Worm (Caenorhabditis elegans) whole organism, L2 larva: ENCODE results near the gene col-114.

Experiments used
- C34F6.9 ChIP-seq: fragments of 150-350 bp; optimal IDR thresholded peaks from 2 replicates; lab custom pipeline; 2014; ENCODE audit warnings: missing biosample characterization, missing genetic modification characterization
- R02D3.7 ChIP-seq: fragments of 150-350 bp; optimal IDR thresholded peaks from 2 replicates; lab custom pipeline; 2014; ENCODE audit warnings: missing biosample characterization, missing genetic modification characterization
- ZK546.5 ChIP-seq: sonication (generic microtip); optimal IDR thresholded peaks from 2 replicates; lab custom pipeline; 2017; ENCODE audit warnings: missing biosample characterization, missing genetic modification characterization
- aly-2 ChIP-seq: fragments of 150-350 bp; optimal IDR thresholded peaks from 2 replicates; lab custom pipeline; 2014; ENCODE audit warnings: missing biosample characterization, missing genetic modification characterization
- ama-1 ChIP-seq: fragments of 150-350 bp; optimal IDR thresholded peaks from 2 replicates; lab custom pipeline; 2018; ENCODE audit warnings: inconsistent platforms
- blmp-1 ChIP-seq: sonication (generic microtip); optimal IDR thresholded peaks from 2 replicates; lab custom pipeline; 2017; ENCODE audit warnings: missing genetic modification characterization, mild to moderate bottlenecking, missing compliant biosample characterization, antibody characterized with exemption, moderate library complexity; ENCODE audit not compliant: insufficient read depth
- ceh-82 ChIP-seq: fragments of 150-350 bp; optimal IDR thresholded peaks from 2 replicates; lab custom pipeline; 2014; ENCODE audit warnings: missing biosample characterization, missing genetic modification characterization
- crh-2 ChIP-seq: sonication (generic microtip); optimal IDR thresholded peaks from 2 replicates; lab custom pipeline; 2017; ENCODE audit warnings: missing biosample characterization, missing genetic modification characterization
- dmd-4 ChIP-seq: sonication (generic microtip); optimal IDR thresholded peaks from 2 replicates; lab custom pipeline; 2017; ENCODE audit warnings: missing biosample characterization, missing genetic modification characterization
- elt-1 ChIP-seq: fragments of 150-350 bp; optimal IDR thresholded peaks from 2 replicates; lab custom pipeline; 2014; ENCODE audit warnings: missing biosample characterization, missing genetic modification characterization
- fos-1 ChIP-seq: fragments of 150-350 bp; optimal IDR thresholded peaks from 2 replicates; lab custom pipeline; 2014; ENCODE audit warnings: missing biosample characterization, missing genetic modification characterization
- gmeb-1 ChIP-seq: fragments of 150-350 bp; optimal IDR thresholded peaks from 2 replicates; lab custom pipeline; 2014; ENCODE audit warnings: missing biosample characterization, missing genetic modification characterization
- lin-11 ChIP-seq: fragments of 150-350 bp; sonication (generic microtip); optimal IDR thresholded peaks from 2 replicates; lab custom pipeline; 2014; ENCODE audit warnings: missing biosample characterization, missing genetic modification characterization, inconsistent platforms, mixed read lengths
- lin-13 ChIP-seq: fragments of 150-350 bp; optimal IDR thresholded peaks from 2 replicates; lab custom pipeline; 2014; ENCODE audit warnings: missing biosample characterization, missing genetic modification reagents, missing genetic modification characterization
- lin-39 ChIP-seq: fragments of 150-350 bp; optimal IDR thresholded peaks from 2 replicates; lab custom pipeline; 2014; ENCODE audit warnings: missing biosample characterization, missing genetic modification reagents, missing genetic modification characterization
- mab-5 ChIP-seq: fragments of 150-350 bp; optimal IDR thresholded peaks from 2 replicates; lab custom pipeline; 2014; ENCODE audit warnings: missing biosample characterization, missing genetic modification characterization
- mdl-1 ChIP-seq, 2 experiments: fragments of 150-350 bp in 1 of 2; sonication (generic microtip) in 1 of 2; optimal IDR thresholded peaks; 2 replicates each; lab custom pipeline; 2017; ENCODE audit warnings: missing biosample characterization in 2 of 2, missing genetic modification characterization in 2 of 2
- nhr-10 ChIP-seq: sonication (generic microtip); optimal IDR thresholded peaks from 2 replicates; lab custom pipeline; 2017; ENCODE audit warnings: missing biosample characterization, missing genetic modification characterization
- nhr-11 ChIP-seq: fragments of 150-350 bp; optimal IDR thresholded peaks from 2 replicates; lab custom pipeline; 2014; ENCODE audit warnings: missing biosample characterization, missing genetic modification characterization
- nhr-12 ChIP-seq: fragments of 150-350 bp; optimal IDR thresholded peaks from 2 replicates; lab custom pipeline; 2014; ENCODE audit warnings: missing biosample characterization, missing genetic modification characterization
- nhr-129 ChIP-seq: fragments of 150-350 bp; optimal IDR thresholded peaks from 2 replicates; lab custom pipeline; 2014; ENCODE audit warnings: missing biosample characterization, missing genetic modification characterization
- nhr-21 ChIP-seq: fragments of 150-350 bp; optimal IDR thresholded peaks from 2 replicates; lab custom pipeline; 2014; ENCODE audit warnings: missing biosample characterization, missing genetic modification characterization
- nhr-237 ChIP-seq: fragments of 150-350 bp; optimal IDR thresholded peaks from 2 replicates; lab custom pipeline; 2014; ENCODE audit warnings: missing biosample characterization, missing genetic modification characterization
- nhr-25 ChIP-seq: fragments of 150-350 bp; sonication (generic microtip); optimal IDR thresholded peaks from 3 replicates; lab custom pipeline; 2014; ENCODE audit warnings: missing biosample characterization, missing genetic modification characterization
- nhr-77 ChIP-seq: fragments of 150-350 bp; optimal IDR thresholded peaks from 2 replicates; lab custom pipeline; 2014; ENCODE audit warnings: missing biosample characterization, missing genetic modification characterization
- peb-1 ChIP-seq: fragments of 150-350 bp; optimal IDR thresholded peaks from 2 replicates; lab custom pipeline; 2014; ENCODE audit warnings: missing biosample characterization, missing genetic modification characterization
- snpc-4 ChIP-seq: fragments of 150-350 bp; optimal IDR thresholded peaks from 2 replicates; lab custom pipeline; 2014; ENCODE audit warnings: missing biosample characterization, missing genetic modification characterization
- unc-39 ChIP-seq: fragments of 150-350 bp; optimal IDR thresholded peaks from 2 replicates; lab custom pipeline; 2014; ENCODE audit warnings: missing biosample characterization, missing genetic modification characterization
- unc-55 ChIP-seq: fragments of 150-350 bp; sonication (generic microtip); optimal IDR thresholded peaks from 3 replicates; lab custom pipeline; 2014; ENCODE audit warnings: missing biosample characterization, missing genetic modification reagents, missing genetic modification characterization
- unc-62 ChIP-seq: fragments of 150-350 bp; optimal IDR thresholded peaks from 2 replicates; lab custom pipeline; 2014; ENCODE audit warnings: missing biosample characterization, missing genetic modification reagents, missing genetic modification characterization
- zag-1 ChIP-seq: fragments of 150-350 bp; optimal IDR thresholded peaks from 2 replicates; lab custom pipeline; 2014; ENCODE audit warnings: missing biosample characterization, missing genetic modification characterization
- ztf-1 ChIP-seq: fragments of 200-800 bp; sonication (Bioruptor generic); conservative IDR thresholded peaks from 2 replicates; pipeline ENCODE4 v1.3.6; 2022; ENCODE audit warnings: missing genetic modification characterization, missing compliant biosample characterization
- ztf-11 ChIP-seq: sonication (generic microtip); optimal IDR thresholded peaks from 2 replicates; lab custom pipeline; 2017; ENCODE audit warnings: missing biosample characterization, missing genetic modification characterization

Gene col-114

ce11 chrIV:7246553-7246952 lies at the start of gene col-114:
TSS of gene col-114 (minus strand) at chrIV:7246653.
- no peak for TF ChIP-seq zag-1 (tag; lab: Kevin White, UChicago)
- TF ChIP-seq R02D3.7 (tag; lab: Kevin White, UChicago): no peak
- no peak for TF ChIP-seq nhr-77
- no peak for TF ChIP-seq lin-39
- TF ChIP-seq lin-11 (tag; lab: Kevin White, UChicago): no peak
- TF ChIP-seq mdl-1 (tag; optimal IDR thresholded peaks at IDR 0.05; lab: Kevin White, UChicago): no peak
- TF ChIP-seq fos-1 (tag; lab: Kevin White, UChicago): no peak
- TF ChIP-seq ZK546.5: no peak
- no peak for TF ChIP-seq mab-5 (tag; lab: Kevin White, UChicago)
- no peak for TF ChIP-seq peb-1
- TF ChIP-seq nhr-21 (tag; lab: Kevin White, UChicago): no peak
- TF ChIP-seq aly-2: no peak
- no peak for TF ChIP-seq ztf-1 (GFP tag; lab: Robert Waterston, UW)
- TF ChIP-seq unc-39 (tag; lab: Kevin White, UChicago): no peak
- no peak for TF ChIP-seq crh-2
- TF ChIP-seq ama-1: no peak
- TF ChIP-seq ceh-82: no peak
- TF ChIP-seq nhr-12: no peak
- TF ChIP-seq elt-1 (tag; lab: Kevin White, UChicago): no peak
- no peak for TF ChIP-seq snpc-4 (tag; lab: Kevin White, UChicago)
- TF ChIP-seq, all 48 proteins: peak for 0

DNA sequence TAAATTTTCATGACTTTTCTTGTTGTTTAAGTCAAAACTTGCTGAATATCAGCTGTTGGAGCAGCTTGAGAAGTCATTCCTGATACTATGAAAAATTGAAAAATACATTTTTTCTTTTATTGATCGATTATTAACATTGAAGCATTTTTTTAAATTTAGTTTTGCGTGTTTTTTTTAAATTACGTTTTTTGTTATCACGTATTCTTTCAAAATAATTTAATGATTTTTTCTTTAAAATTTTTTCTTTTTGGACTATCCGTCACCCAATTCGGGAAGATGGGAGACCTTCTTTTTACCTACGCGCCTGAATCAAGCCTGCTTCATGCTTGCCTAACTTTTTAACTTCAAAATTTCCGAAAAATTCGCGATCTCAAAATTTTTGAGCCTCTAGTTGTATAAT lies 47.7 kb upstream of the col-114 start, which contains the start of gene F42C5.5:
TSS of gene F42C5.5 (minus strand) at position 101 of the 400 bp plus-strand sequence.
- TF ChIP-seq R02D3.7 (tag; lab: Kevin White, UChicago): no peak
- no peak for TF ChIP-seq nhr-10 (tag; lab: Kevin White, UChicago)
- no peak for TF ChIP-seq gmeb-1 (tag; lab: Kevin White, UChicago)
- no peak for TF ChIP-seq ztf-11 (tag; lab: Kevin White, UChicago)
- TF ChIP-seq nhr-237 (tag; lab: Kevin White, UChicago): no peak
- no peak for TF ChIP-seq ama-1
- TF ChIP-seq C34F6.9 (tag; lab: Kevin White, UChicago): no peak
- TF ChIP-seq nhr-12: no peak

ce11 chrIV:7291957-7292356 lies 45.5 kb upstream of the col-114 start, which contains the start of gene F42C5.4:
TSS of gene F42C5.4 (minus strand) at chrIV:7292127.
- no peak for TF ChIP-seq nhr-11
- TF ChIP-seq C34F6.9 (tag; lab: Kevin White, UChicago): no peak

DNA sequence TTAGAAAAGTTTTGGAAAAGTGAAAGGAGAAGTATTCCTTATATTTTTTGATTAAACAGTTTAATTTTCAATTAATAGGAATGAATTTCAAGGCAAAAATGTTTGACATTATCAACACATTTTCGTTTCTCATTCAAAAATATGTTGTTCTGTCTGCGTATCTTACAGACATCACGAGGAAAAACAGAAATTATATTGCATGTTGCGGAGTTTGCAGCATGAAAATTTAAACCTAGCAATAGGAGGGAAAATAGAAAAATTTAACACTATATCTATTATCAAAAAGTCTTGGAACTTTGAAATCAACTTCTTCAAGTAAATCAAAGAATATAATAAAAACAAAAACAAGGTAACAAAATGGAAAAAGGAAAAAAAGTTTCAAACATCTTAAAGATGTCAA lies 44.6 kb upstream of the col-114 start:
- TF ChIP-seq nhr-129 (tag; lab: Kevin White, UChicago) (peak; percentile 14), unc-55 (GFP tag; lab: Kevin White, UChicago) (peak; percentile 19), unc-62 (GFP tag; lab: Kevin White, UChicago) (no peak), gmeb-1 (tag; lab: Kevin White, UChicago) (peak; percentile 8), C34F6.9 (tag; lab: Kevin White, UChicago) (peak; percentile 0), fos-1 (tag; lab: Kevin White, UChicago) (peak; percentile 19), crh-2 (peak; percentile 10), lin-13 (no peak)

DNA sequence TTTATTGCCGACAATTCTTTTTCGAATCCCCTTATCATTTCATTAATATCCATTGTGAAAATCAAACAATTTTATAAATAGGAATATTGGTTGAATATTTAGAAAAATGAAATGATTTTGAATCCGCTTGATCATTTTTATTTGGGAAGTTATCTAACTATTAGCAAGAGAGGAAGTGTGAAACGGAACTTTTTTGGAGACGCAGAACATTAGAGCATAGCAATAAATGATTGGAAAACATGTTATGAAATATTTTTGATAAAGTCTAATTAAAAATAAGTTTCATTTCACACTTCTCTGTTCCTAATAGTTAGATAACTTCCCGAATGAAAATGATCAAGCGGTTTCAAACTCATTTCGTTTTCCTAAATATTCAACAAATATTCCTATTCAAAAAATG lies 41.0 kb upstream of the col-114 start, which contains the start of gene F42C5.3:
TSS of gene F42C5.3 (minus strand) at position 101 of the 400 bp plus-strand sequence.
- TF ChIP-seq blmp-1 (tag; lab: Kevin White, UChicago): no peak
- TF ChIP-seq nhr-129 (tag; lab: Kevin White, UChicago): no peak
- no peak for TF ChIP-seq elt-1 (tag; lab: Kevin White, UChicago)

- TF ChIP-seq ceh-82 (no peak), dmd-4 (tag; lab: Kevin White, UChicago) (no peak), nhr-12 (no peak), R02D3.7 (tag; lab: Kevin White, UChicago) (no peak), nhr-25 (tag; lab: Kevin White, UChicago) (no peak), fos-1 (tag; lab: Kevin White, UChicago) (peak; percentile 66)
Measured at ce11 chrIV:7285839-7286238, 39.4 kb upstream of the col-114 start, which contains the start of gene C06E4.8. TSS of gene C06E4.8 (minus strand) at chrIV:7285875.
